Worm (Caenorhabditis elegans): ENCODE results near the gene F59E12.3.

DNA sequence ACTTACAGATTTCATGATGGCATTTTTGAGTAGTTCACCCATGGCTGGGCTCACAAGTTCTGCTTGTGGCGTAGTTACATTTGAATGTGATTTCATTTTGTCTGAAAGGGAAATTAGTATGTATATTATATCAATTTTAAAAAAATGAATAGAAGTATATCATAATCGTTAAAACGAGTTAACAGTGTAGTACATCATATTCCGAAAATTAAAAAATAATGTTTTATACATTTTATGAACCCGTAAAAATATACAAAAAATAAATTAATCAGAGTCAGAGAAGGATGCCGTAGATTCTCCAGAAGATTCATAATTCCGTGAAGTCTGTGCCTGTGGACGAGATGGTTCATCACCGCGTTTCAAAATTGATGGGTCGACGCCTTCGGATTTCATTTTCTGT is 8.8 kb downstream of the F59E12.3 start, which contains the start of gene F59E12.9:
- no peak for TF ChIP-seq ceh-28 (tag; optimal IDR thresholded peaks at IDR 0.05)
- no peak for TF ChIP-seq lin-39 (tag; optimal IDR thresholded peaks at IDR 0.05)

All from whole organism, L3 larva.